Worm (Caenorhabditis elegans) whole organism, L4/young adult: ENCODE measurements around the gene fbxa-99.

ENCODE experiments used
- W03F9.2 ChIP-seq: fragments of 150-350 bp; optimal IDR thresholded peaks from 2 replicates; lab custom pipeline; 2014; ENCODE audit warnings: missing biosample characterization, missing genetic modification characterization
- dao-5 ChIP-seq: sonication (generic microtip); optimal IDR thresholded peaks from 2 replicates; lab custom pipeline; 2016; ENCODE audit warnings: missing genotype, missing genetic modification characterization, moderate library complexity, missing compliant biosample characterization
- him-1 ChIP-seq: sonication (generic microtip); optimal IDR thresholded peaks from 2 replicates; lab custom pipeline; 2016; ENCODE audit warnings: missing genotype, missing genetic modification reagents, missing genetic modification characterization, missing compliant biosample characterization

- no peak for TF ChIP-seq him-1 (tag; lab: Kevin White, UChicago)
- no peak for TF ChIP-seq W03F9.2
- TF ChIP-seq dao-5, result no peak
Observed at ce11 chrV:16009564-16009963, 26.9 kb upstream of the fbxa-99 start, which contains the start of gene str-233.
